Fruit fly (Drosophila melanogaster) whole organism, embryonic: ENCODE data around the gene CG32147.
A peak's percentile ranks its signal among the peaks of the same experiment; 100 is the strongest.

Source experiments
- Abd-B ChIP-seq: fragments of 200-800 bp; sonication (Bioruptor generic); optimal IDR thresholded peaks from 2 replicates; lab custom pipeline; 2018; ENCODE audit warnings: missing biosample characterization, mild to moderate bottlenecking, missing genetic modification characterization, moderate library complexity
- Awh ChIP-seq: fragments of 200-800 bp; sonication (Bioruptor generic); IDR thresholded peaks from 2 replicates; pipeline ENCODE4, ENCODE4 v1.3.6; 2022; ENCODE audit warnings: missing biosample characterization, missing genetic modification characterization
- CG10979 ChIP-seq: fragments of 200-800 bp; sonication (Bioruptor generic); optimal IDR thresholded peaks from 2 replicates; lab custom pipeline; 2018; ENCODE audit warnings: missing biosample characterization, mild to moderate bottlenecking, missing genetic modification characterization, moderate library complexity
- CG11504 ChIP-seq: fragments of 200-800 bp; sonication (Bioruptor generic); optimal IDR thresholded peaks from 3 replicates; lab custom pipeline; 2019; ENCODE audit warnings: missing biosample characterization, mild to moderate bottlenecking, missing genetic modification characterization, moderate library complexity
- CG15601 ChIP-seq: fragments of 200-800 bp; sonication (Bioruptor generic); optimal IDR thresholded peaks from 3 replicates; lab custom pipeline; 2019; ENCODE audit warnings: missing biosample characterization, mild to moderate bottlenecking, missing genetic modification characterization, moderate library complexity
- CG15696 ChIP-seq: fragments of 200-800 bp; sonication (Bioruptor generic); optimal IDR thresholded peaks from 2 replicates; lab custom pipeline; 2019; ENCODE audit warnings: missing biosample characterization, mild to moderate bottlenecking, missing genetic modification characterization, moderate library complexity
- CG1603 ChIP-seq: fragments of 200-800 bp; sonication (Bioruptor generic); optimal IDR thresholded peaks from 2 replicates; lab custom pipeline; 2019; ENCODE audit warnings: missing biosample characterization, mild to moderate bottlenecking, missing genetic modification characterization, moderate library complexity
- CG17829 ChIP-seq: fragments of 200-800 bp; optimal IDR thresholded peaks from 2 replicates; lab custom pipeline; 2019; ENCODE audit warnings: missing biosample characterization, mild to moderate bottlenecking, missing genetic modification characterization, moderate library complexity
- CG18262 ChIP-seq: fragments of 200-800 bp; optimal IDR thresholded peaks from 3 replicates; lab custom pipeline; 2019; ENCODE audit warnings: missing biosample characterization, mild to moderate bottlenecking, missing genetic modification characterization, moderate library complexity
- CG2712 ChIP-seq: fragments of 200-800 bp; optimal IDR thresholded peaks from 3 replicates; lab custom pipeline; 2019; ENCODE audit warnings: missing biosample characterization, mild to moderate bottlenecking, missing genetic modification characterization, moderate library complexity
- CG2875 ChIP-seq: fragments of 200-800 bp; sonication (Bioruptor generic); optimal IDR thresholded peaks from 2 replicates; lab custom pipeline; 2017; ENCODE audit warnings: missing biosample characterization, mild to moderate bottlenecking, missing genetic modification characterization, missing genetic modification reagents
- CG31441 ChIP-seq: fragments of 200-800 bp; sonication (Bioruptor generic); IDR thresholded peaks from 2 replicates; pipeline ENCODE4 v1.3.6; 2022; ENCODE audit warnings: missing biosample characterization, missing genetic modification characterization
- CG34376 ChIP-seq: fragments of 200-800 bp; sonication (Bioruptor generic); optimal IDR thresholded peaks from 2 replicates; lab custom pipeline; 2018; ENCODE audit warnings: missing biosample characterization, mild to moderate bottlenecking, missing genetic modification characterization
- CG43689 ChIP-seq: fragments of 200-800 bp; sonication (Bioruptor generic); IDR thresholded peaks from 2 replicates; pipeline ENCODE4 v1.3.6; 2022; ENCODE audit warnings: missing biosample characterization, missing genetic modification characterization
- CG4854 ChIP-seq: fragments of 200-800 bp; sonication (Bioruptor generic); optimal IDR thresholded peaks from 2 replicates; lab custom pipeline; 2016; ENCODE audit warnings: missing biosample characterization, missing genetic modification characterization, inconsistent platforms
- CG5180 ChIP-seq: fragments of 200-800 bp; sonication (Bioruptor generic); optimal IDR thresholded peaks from 3 replicates; lab custom pipeline; 2017; ENCODE audit warnings: missing biosample characterization, missing genetic modification characterization, mild to moderate bottlenecking, moderate library complexity, missing genetic modification reagents
- CG7357 ChIP-seq: fragments of 200-800 bp; sonication (Bioruptor generic); IDR thresholded peaks from 3 replicates; pipeline ENCODE4 v1.3.6; 2022; ENCODE audit warnings: missing biosample characterization, missing genetic modification characterization
- CG9727 ChIP-seq: fragments of 200-800 bp; sonication (Bioruptor generic); optimal IDR thresholded peaks from 3 replicates; lab custom pipeline; 2017; ENCODE audit warnings: missing biosample characterization, mild to moderate bottlenecking, missing genetic modification characterization
- D19A ChIP-seq: fragments of 200-800 bp; optimal IDR thresholded peaks from 3 replicates; lab custom pipeline; 2019; ENCODE audit warnings: missing biosample characterization, mild to moderate bottlenecking, missing genetic modification characterization, moderate library complexity
- Dek ChIP-seq: fragments of 200-800 bp; sonication (Bioruptor generic); optimal IDR thresholded peaks from 3 replicates; lab custom pipeline; 2019; ENCODE audit warnings: missing biosample characterization, mild to moderate bottlenecking, missing genetic modification characterization, moderate library complexity
- ERR ChIP-seq: fragments of 200-800 bp; sonication (Bioruptor generic); optimal IDR thresholded peaks from 2 replicates; lab custom pipeline; 2016; ENCODE audit warnings: missing biosample characterization, missing genetic modification characterization
- Fer1 ChIP-seq: fragments of 200-800 bp; sonication (Bioruptor generic); optimal IDR thresholded peaks from 2 replicates; lab custom pipeline; 2017; ENCODE audit warnings: missing biosample characterization, mild to moderate bottlenecking, missing genetic modification characterization
- Oli ChIP-seq: fragments of 200-800 bp; sonication (Bioruptor generic); optimal IDR thresholded peaks from 2 replicates; lab custom pipeline; 2018; ENCODE audit warnings: missing biosample characterization, mild to moderate bottlenecking, missing genetic modification characterization, moderate library complexity
- Pdp1 ChIP-seq, 2 experiments: fragments of 200-800 bp; sonication (Bioruptor generic); optimal IDR thresholded peaks; 3 replicates each; lab custom pipeline; 2016; ENCODE audit warnings: missing biosample characterization in 2 of 2, missing genetic modification characterization in 2 of 2, mild to moderate bottlenecking in 1 of 2, moderate library complexity in 1 of 2
- Xrp1 ChIP-seq: fragments of 200-800 bp; sonication (Bioruptor generic); IDR thresholded peaks from 2 replicates; pipeline ENCODE4 v1.3.6; 2022; ENCODE audit warnings: missing biosample characterization, missing genetic modification characterization
- amos ChIP-seq: fragments of 200-800 bp; sonication (Bioruptor generic); IDR thresholded peaks from 2 replicates; pipeline ENCODE4 v1.3.6; 2022; ENCODE audit warnings: missing biosample characterization, missing genetic modification characterization; ENCODE audit not compliant: partially characterized antibody
- bcd ChIP-seq: fragments of 200-800 bp; sonication (Bioruptor generic); optimal IDR thresholded peaks from 2 replicates; lab custom pipeline; 2017; ENCODE audit warnings: missing biosample characterization, mild to moderate bottlenecking, missing genetic modification characterization
- bsh ChIP-seq, 2 experiments: fragments of 200-800 bp; sonication (Bioruptor generic); optimal IDR thresholded peaks; 2 replicates each; lab custom pipeline; 2017 to 2018; ENCODE audit warnings: mild to moderate bottlenecking in 2 of 2, missing biosample characterization in 2 of 2, missing genetic modification characterization in 2 of 2, moderate library complexity in 1 of 2
- ci ChIP-seq: fragments of 200-800 bp; sonication (Bioruptor generic); IDR thresholded peaks from 3 replicates; pipeline ENCODE4 v1.3.6; 2022; ENCODE audit warnings: missing biosample characterization, missing genetic modification characterization
- dmrt11E ChIP-seq: fragments of 200-800 bp; sonication (Bioruptor generic); optimal IDR thresholded peaks from 3 replicates; lab custom pipeline; 2018; ENCODE audit warnings: missing biosample characterization, mild to moderate bottlenecking, missing genetic modification characterization, moderate library complexity
- dmrt99B ChIP-seq: fragments of 200-800 bp; sonication (Bioruptor generic); optimal IDR thresholded peaks from 2 replicates; lab custom pipeline; 2018; ENCODE audit warnings: missing biosample characterization, mild to moderate bottlenecking, missing genetic modification characterization, moderate library complexity
- exex ChIP-seq: fragments of 200-800 bp; sonication (Bioruptor generic); optimal IDR thresholded peaks from 4 replicates; lab custom pipeline; 2018; ENCODE audit warnings: missing biosample characterization, mild to moderate bottlenecking, missing genetic modification characterization, moderate library complexity
- eyg ChIP-seq: fragments of 200-800 bp; sonication (Bioruptor generic); optimal IDR thresholded peaks from 3 replicates; lab custom pipeline; 2016; ENCODE audit warnings: missing biosample characterization, missing genetic modification characterization
- fd96Cb ChIP-seq: fragments of 200-800 bp; sonication (Bioruptor generic); optimal IDR thresholded peaks from 2 replicates; lab custom pipeline; 2018; ENCODE audit warnings: missing biosample characterization, mild to moderate bottlenecking, missing genetic modification characterization, moderate library complexity
- gem ChIP-seq: fragments of 200-800 bp; sonication (Bioruptor generic); optimal IDR thresholded peaks from 2 replicates; lab custom pipeline; 2019; ENCODE audit warnings: missing biosample characterization, mild to moderate bottlenecking, missing genetic modification characterization, moderate library complexity
- grau ChIP-seq: fragments of 200-800 bp; optimal IDR thresholded peaks from 3 replicates; lab custom pipeline; 2019; ENCODE audit warnings: missing biosample characterization, mild to moderate bottlenecking, missing genetic modification characterization, moderate library complexity
- lola ChIP-seq, 3 experiments: fragments of >200 bp in 2 of 3; fragments of 200-800 bp in 1 of 3; sonication (Bioruptor generic) in 1 of 3; optimal IDR thresholded peaks; 2 replicates each; lab custom pipeline; 2017 to 2019; ENCODE audit warnings: missing biosample characterization in 3 of 3, missing genetic modification characterization in 3 of 3, mild to moderate bottlenecking in 1 of 3, moderate library complexity in 1 of 3
- luna ChIP-seq: fragments of 200-800 bp; sonication (Bioruptor generic); optimal IDR thresholded peaks from 2 replicates; lab custom pipeline; 2016; ENCODE audit warnings: missing biosample characterization, missing genetic modification characterization
- nau ChIP-seq: fragments of 200-800 bp; sonication (Bioruptor generic); optimal IDR thresholded peaks from 3 replicates; lab custom pipeline; 2017; ENCODE audit warnings: missing biosample characterization, mild to moderate bottlenecking, missing genetic modification characterization, missing genetic modification reagents
- odd ChIP-seq: fragments of 200-800 bp; sonication (Bioruptor generic); optimal IDR thresholded peaks from 2 replicates; lab custom pipeline; 2017; ENCODE audit warnings: missing biosample characterization, mild to moderate bottlenecking, missing genetic modification characterization
- p53 ChIP-seq: fragments of 200-800 bp; sonication (Bioruptor generic); optimal IDR thresholded peaks from 2 replicates; lab custom pipeline; 2016; ENCODE audit warnings: missing biosample characterization, missing genetic modification characterization
- phol ChIP-seq: fragments of 200-800 bp; sonication (Bioruptor generic); optimal IDR thresholded peaks from 3 replicates; lab custom pipeline; 2018; ENCODE audit warnings: missing biosample characterization, mild to moderate bottlenecking, missing genetic modification characterization, moderate library complexity
- sens ChIP-seq: fragments of 200-800 bp; sonication (Bioruptor generic); peaks from one replicate; lab custom pipeline; 2016; ENCODE audit warnings: missing biosample characterization, missing genetic modification characterization
- slou ChIP-seq: fragments of 200-800 bp; sonication (Bioruptor generic); optimal IDR thresholded peaks from 3 replicates; lab custom pipeline; 2016; ENCODE audit warnings: missing biosample characterization, missing genetic modification characterization
- sna ChIP-seq: fragments of 200-800 bp; sonication (Bioruptor generic); IDR thresholded peaks from 2 replicates; pipeline ENCODE4 v1.3.6; 2022; ENCODE audit warnings: missing biosample characterization, missing genetic modification characterization; ENCODE audit not compliant: partially characterized antibody
- tll ChIP-seq, 2 experiments: fragments of 200-800 bp in 1 of 2; fragments of >200 bp in 1 of 2; sonication (Bioruptor generic) in 1 of 2; optimal IDR thresholded peaks; 2 replicates each; lab custom pipeline; 2017 to 2019; ENCODE audit warnings: missing biosample characterization in 2 of 2, missing genetic modification characterization in 2 of 2, mild to moderate bottlenecking in 1 of 2, moderate library complexity in 1 of 2
- trem ChIP-seq: fragments of 200-800 bp; optimal IDR thresholded peaks from 3 replicates; lab custom pipeline; 2019; ENCODE audit warnings: missing biosample characterization, mild to moderate bottlenecking, missing genetic modification characterization, moderate library complexity
- yki ChIP-seq: fragments of >200 bp; optimal IDR thresholded peaks from 3 replicates; lab custom pipeline; 2018

Gene CG32147

DNA sequence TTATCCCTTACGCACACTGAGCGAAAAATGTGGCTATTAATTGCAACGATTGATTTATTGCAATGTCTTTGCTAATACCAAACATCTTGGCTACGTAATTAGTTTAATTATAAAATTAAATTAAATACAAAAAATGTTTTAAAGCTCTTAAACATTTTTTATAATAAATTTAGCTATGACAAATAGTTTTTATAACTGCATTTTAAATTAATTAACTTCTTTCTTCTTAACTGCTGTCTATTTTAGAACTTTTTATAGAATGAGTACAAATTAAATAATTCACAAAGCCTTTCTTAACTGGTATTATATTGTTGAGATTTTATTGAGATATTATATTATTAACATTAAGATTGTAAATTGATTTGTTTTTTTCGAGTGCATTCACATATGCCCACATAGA lies 31.0 kb upstream of the CG32147 start (continued):
- TF ChIP-seq tll (GFP tag; optimal IDR thresholded peaks at IDR 0.05; lab: Kevin White, UChicago) (no peak), CG2875 (GFP tag; lab: Kevin White, UChicago) (no peak), Pdp1 (GFP tag; optimal IDR thresholded peaks at IDR 0.05; lab: Kevin White, UChicago) (no peak)

DNA sequence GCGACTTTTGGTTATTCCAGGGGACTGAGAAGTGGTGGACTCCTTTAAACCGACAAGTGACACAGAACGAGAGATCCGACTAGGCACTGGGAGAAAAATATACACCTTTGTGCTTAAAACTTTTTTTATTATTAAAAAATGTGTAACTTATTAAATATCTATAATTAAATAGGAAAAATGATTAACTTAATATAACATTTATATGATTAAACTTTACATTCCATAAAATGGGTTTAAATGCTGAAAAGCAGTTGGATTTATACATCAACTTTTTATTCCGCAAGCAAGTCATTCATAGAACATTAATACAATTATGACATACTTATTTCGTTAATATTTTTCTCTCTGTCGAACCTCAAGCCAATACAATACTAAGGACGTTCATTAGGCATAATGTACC lies 30.2 kb upstream of the CG32147 start:
- TF ChIP-seq exex (tag; lab: Kevin White, UChicago) = no peak
- TF ChIP-seq grau (tag; lab: Kevin White, UChicago) = peak; percentile 8
- no peak for TF ChIP-seq CG17829 (tag; lab: Kevin White, UChicago)
- no peak for TF ChIP-seq Abd-B (GFP tag; lab: Kevin White, UChicago)
- TF ChIP-seq CG2712 (tag; lab: Kevin White, UChicago) = peak; percentile 40
- TF ChIP-seq trem = peak; percentile 5
- TF ChIP-seq p53 = no peak
- no peak for TF ChIP-seq amos
- peak; percentile 38 for TF ChIP-seq phol (tag; lab: Kevin White, UChicago)
- no peak for TF ChIP-seq CG7357
- TF ChIP-seq CG4854 (GFP tag; lab: Kevin White, UChicago) = no peak
- no peak for TF ChIP-seq CG34376 (GFP tag; lab: Kevin White, UChicago)
- TF ChIP-seq sna (GFP tag; lab: Robert Waterston, UW) = no peak
- peak; percentile 1 for TF ChIP-seq CG9727 (GFP tag; lab: Kevin White, UChicago)
- TF ChIP-seq luna = no peak
- TF ChIP-seq Xrp1 = 0 out of 2 replicates have a peak, but pooled peaks have one; percentile 19
- TF ChIP-seq Oli (tag; lab: Kevin White, UChicago) = no peak
- no peak for TF ChIP-seq CG15601 (tag; lab: Kevin White, UChicago)
- peak; percentile 31 to 36 for TF ChIP-seq bsh (GFP tag; optimal IDR thresholded peaks at IDR 0.05; lab: Kevin White, UChicago)
- TF ChIP-seq Dek = no peak
- no peak for TF ChIP-seq nau
- TF ChIP-seq bcd (GFP tag; lab: Kevin White, UChicago) = no peak
- TF ChIP-seq CG18262 (tag; lab: Kevin White, UChicago) = peak; percentile 37
- TF ChIP-seq CG43689 (GFP tag; lab: Robert Waterston, UW) = no peak
- TF ChIP-seq CG1603 (tag; lab: Kevin White, UChicago) = no peak
- no peak for TF ChIP-seq yki (lab: Kevin White, UChicago)
- TF ChIP-seq lola (GFP tag; optimal IDR thresholded peaks at IDR 0.05; lab: Kevin White, UChicago) = peak in 1 of 3 experiments; percentile 9
- peak; percentile 41 for TF ChIP-seq gem (tag; lab: Kevin White, UChicago)
- no peak for TF ChIP-seq CG5180 (GFP tag; lab: Kevin White, UChicago)
- peak; percentile 24 for TF ChIP-seq D19A (tag; lab: Kevin White, UChicago)
- peak; percentile 58 for TF ChIP-seq sens (GFP tag; lab: Kevin White, UChicago)
- TF ChIP-seq ci (GFP tag; lab: Robert Waterston, UW) = no peak
- TF ChIP-seq CG15696 (tag; lab: Kevin White, UChicago) = peak; percentile 6
- no peak for TF ChIP-seq slou
- TF ChIP-seq dmrt99B (tag; lab: Kevin White, UChicago) = peak; percentile 20
- peak; percentile 47 for TF ChIP-seq CG10979 (tag; lab: Kevin White, UChicago)
- TF ChIP-seq CG11504 (tag; lab: Kevin White, UChicago) = no peak
- no peak for TF ChIP-seq Fer1 (GFP tag; lab: Kevin White, UChicago)
- 0 out of 2 replicates have a peak, but pooled peaks have one; percentile 14 for TF ChIP-seq CG31441 (GFP tag; lab: Robert Waterston, UW)
- TF ChIP-seq ERR (GFP tag; lab: Kevin White, UChicago) = no peak
- TF ChIP-seq dmrt11E (tag; lab: Kevin White, UChicago) = peak; percentile 39
- TF ChIP-seq eyg (GFP tag; lab: Kevin White, UChicago) = no peak
- TF ChIP-seq fd96Cb (tag; lab: Kevin White, UChicago) = no peak
- TF ChIP-seq odd (GFP tag; lab: Kevin White, UChicago) = no peak
- TF ChIP-seq Awh = no peak
